Fruit fly (Drosophila melanogaster) whole organism, embryonic: ENCODE data around the gene CG9395.
A peak's percentile ranks its signal among the peaks of the same experiment; 100 is the strongest.

Experiments used
- Bdp1 ChIP-seq: fragments of 200-800 bp; sonication (Bioruptor generic); optimal IDR thresholded peaks from 3 replicates; lab custom pipeline; 2016; ENCODE audit warnings: missing biosample characterization, missing genetic modification characterization
- CG10462 ChIP-seq: fragments of 200-800 bp; sonication (Bioruptor generic); optimal IDR thresholded peaks from 2 replicates; lab custom pipeline; 2016; ENCODE audit warnings: missing biosample characterization, missing genetic modification characterization
- CG11695 ChIP-seq: fragments of 200-800 bp; sonication (Bioruptor generic); IDR thresholded peaks from 3 replicates; pipeline ENCODE4 v1.3.6; 2022; ENCODE audit warnings: missing biosample characterization, missing genetic modification characterization
- CG17612 ChIP-seq: fragments of 200-800 bp; sonication (Bioruptor generic); IDR thresholded peaks from 2 replicates; pipeline ENCODE4 v1.3.6; 2022; ENCODE audit warnings: missing biosample characterization, missing genetic modification characterization
- CG17829 ChIP-seq: fragments of 200-800 bp; optimal IDR thresholded peaks from 2 replicates; lab custom pipeline; 2019; ENCODE audit warnings: missing biosample characterization, mild to moderate bottlenecking, missing genetic modification characterization, moderate library complexity
- CG2202 ChIP-seq: fragments of 200-800 bp; sonication (Bioruptor generic); optimal IDR thresholded peaks from 2 replicates; lab custom pipeline; 2018; ENCODE audit warnings: missing biosample characterization, mild to moderate bottlenecking, missing genetic modification characterization
- CG31224 ChIP-seq: fragments of 200-800 bp; sonication (Bioruptor generic); IDR thresholded peaks from 2 replicates; pipeline ENCODE4 v1.3.6; 2022; ENCODE audit warnings: missing biosample characterization, missing genetic modification characterization
- CG31388 ChIP-seq: fragments of 200-800 bp; sonication (Bioruptor generic); optimal IDR thresholded peaks from 2 replicates; lab custom pipeline; 2016; ENCODE audit warnings: missing biosample characterization, missing genetic modification characterization
- CG33557 ChIP-seq: fragments of 200-800 bp; sonication (Bioruptor generic); optimal IDR thresholded peaks from 2 replicates; lab custom pipeline; 2019; ENCODE audit warnings: missing biosample characterization, mild to moderate bottlenecking, missing genetic modification characterization, moderate library complexity
- CG42726 ChIP-seq: fragments of 200-800 bp; sonication (Bioruptor generic); IDR thresholded peaks from 2 replicates; pipeline ENCODE4 v1.3.6; 2022; ENCODE audit warnings: missing biosample characterization, missing genetic modification characterization; ENCODE audit not compliant: partially characterized antibody
- CG6765 ChIP-seq: fragments of 200-800 bp; sonication (Bioruptor generic); optimal IDR thresholded peaks from 3 replicates; lab custom pipeline; 2017; ENCODE audit warnings: missing biosample characterization, mild to moderate bottlenecking, missing genetic modification characterization
- CG7271 ChIP-seq: fragments of 200-800 bp; sonication (Bioruptor generic); optimal IDR thresholded peaks from 2 replicates; lab custom pipeline; 2018; ENCODE audit warnings: missing biosample characterization, mild to moderate bottlenecking, missing genetic modification characterization, moderate library complexity
- CG9727 ChIP-seq: fragments of 200-800 bp; sonication (Bioruptor generic); optimal IDR thresholded peaks from 3 replicates; lab custom pipeline; 2017; ENCODE audit warnings: missing biosample characterization, mild to moderate bottlenecking, missing genetic modification characterization
- Chrac-16 ChIP-seq: fragments of 200-800 bp; sonication (Bioruptor generic); optimal IDR thresholded peaks from 3 replicates; lab custom pipeline; 2016; ENCODE audit warnings: missing biosample characterization, missing genetic modification characterization
- D ChIP-seq, 2 experiments: fragments of 200-800 bp in 1 of 2; fragments of >200 bp in 1 of 2; sonication (Bioruptor generic) in 1 of 2; optimal IDR thresholded peaks; 2 replicates in 1 of 2; 3 replicates in 1 of 2; lab custom pipeline; 2017; ENCODE audit warnings: mild to moderate bottlenecking in 1 of 2, missing biosample characterization in 1 of 2, missing genetic modification characterization in 1 of 2, missing genetic modification reagents in 1 of 2
- Dip2 ChIP-seq: fragments of 200-800 bp; sonication (Bioruptor generic); IDR thresholded peaks from 2 replicates; pipeline ENCODE4 v1.3.6; 2022; ENCODE audit warnings: missing biosample characterization, missing genetic modification characterization
- E2f1 ChIP-seq: fragments of 200-800 bp; sonication (Bioruptor generic); IDR thresholded peaks from 2 replicates; pipeline ENCODE4 v1.3.6; 2022; ENCODE audit warnings: missing biosample characterization, missing genetic modification characterization
- Gug ChIP-seq: fragments of 200-800 bp; sonication (Bioruptor generic); IDR thresholded peaks from 4 replicates; pipeline ENCODE4 v1.3.6; 2022; ENCODE audit warnings: missing biosample characterization, missing genetic modification characterization
- HLHmδ ChIP-seq: fragments of 200-800 bp; sonication (Bioruptor generic); optimal IDR thresholded peaks from 2 replicates; lab custom pipeline; 2018; ENCODE audit warnings: missing biosample characterization, mild to moderate bottlenecking, missing genetic modification characterization, moderate library complexity
- Hand ChIP-seq: fragments of 200-800 bp; sonication (Bioruptor generic); optimal IDR thresholded peaks from 2 replicates; lab custom pipeline; 2017; ENCODE audit warnings: mild to moderate bottlenecking, missing biosample characterization, missing genetic modification reagents, missing genetic modification characterization
- Lpt ChIP-seq: fragments of >200 bp; optimal IDR thresholded peaks from 2 replicates; lab custom pipeline; 2018; ENCODE audit warnings: missing biosample characterization, missing genetic modification characterization
- MESR4 ChIP-seq: fragments of 200-800 bp; sonication (Bioruptor generic); optimal IDR thresholded peaks from 2 replicates; lab custom pipeline; 2018; ENCODE audit warnings: missing biosample characterization, mild to moderate bottlenecking, missing genetic modification characterization, moderate library complexity
- Myb ChIP-seq: fragments of 200-800 bp; sonication (Bioruptor generic); optimal IDR thresholded peaks from 2 replicates; lab custom pipeline; 2016; ENCODE audit warnings: missing biosample characterization, missing genetic modification characterization
- NfI ChIP-seq: fragments of 200-800 bp; sonication (Bioruptor generic); optimal IDR thresholded peaks from 3 replicates; lab custom pipeline; 2018; ENCODE audit warnings: missing biosample characterization, mild to moderate bottlenecking, missing genetic modification characterization, moderate library complexity
- Ravus ChIP-seq: fragments of 200-800 bp; sonication (Bioruptor generic); IDR thresholded peaks from 2 replicates; pipeline ENCODE4 v1.3.6; 2022; ENCODE audit warnings: missing biosample characterization, missing genetic modification characterization
- Sox100B ChIP-seq: fragments of 200-800 bp; sonication (Bioruptor generic); optimal IDR thresholded peaks from 3 replicates; lab custom pipeline; 2018; ENCODE audit warnings: missing biosample characterization, mild to moderate bottlenecking, missing genetic modification characterization
- Ssrp ChIP-seq: fragments of 200-800 bp; sonication (Bioruptor generic); optimal IDR thresholded peaks from 2 replicates; lab custom pipeline; 2018; ENCODE audit warnings: missing biosample characterization, mild to moderate bottlenecking, missing genetic modification characterization, moderate library complexity
- TFAM ChIP-seq: fragments of 200-800 bp; sonication (Bioruptor generic); optimal IDR thresholded peaks from 2 replicates; lab custom pipeline; 2017; ENCODE audit warnings: missing biosample characterization, missing genetic modification characterization, inconsistent platforms
- Usf ChIP-seq: fragments of 200-800 bp; sonication (Bioruptor generic); optimal IDR thresholded peaks from 2 replicates; lab custom pipeline; 2017; ENCODE audit warnings: missing genotype, missing biosample characterization, missing genetic modification characterization
- Xrp1 ChIP-seq: fragments of 200-800 bp; sonication (Bioruptor generic); IDR thresholded peaks from 2 replicates; pipeline ENCODE4 v1.3.6; 2022; ENCODE audit warnings: missing biosample characterization, missing genetic modification characterization
- ara ChIP-seq: fragments of 200-800 bp; sonication (Bioruptor generic); IDR thresholded peaks from 2 replicates; pipeline ENCODE4 v1.3.6; 2022; ENCODE audit warnings: missing biosample characterization, missing genetic modification characterization
- bsh ChIP-seq, 2 experiments: fragments of 200-800 bp; sonication (Bioruptor generic); optimal IDR thresholded peaks; 2 replicates each; lab custom pipeline; 2017 to 2018; ENCODE audit warnings: mild to moderate bottlenecking in 2 of 2, missing biosample characterization in 2 of 2, missing genetic modification characterization in 2 of 2, moderate library complexity in 1 of 2
- cg ChIP-seq: fragments of 200-800 bp; sonication (Bioruptor generic); optimal IDR thresholded peaks from 3 replicates; lab custom pipeline; 2019; ENCODE audit warnings: missing biosample characterization, mild to moderate bottlenecking, missing genetic modification characterization, moderate library complexity
- chm ChIP-seq: fragments of 200-800 bp; sonication (Bioruptor generic); IDR thresholded peaks from 2 replicates; pipeline ENCODE4 v1.3.6; 2022; ENCODE audit warnings: missing biosample characterization, missing genetic modification characterization
- crp ChIP-seq, 2 experiments: fragments of 200-800 bp; sonication (Bioruptor generic); optimal IDR thresholded peaks; 2 replicates in 1 of 2; 3 replicates in 1 of 2; lab custom pipeline; 2017; ENCODE audit warnings: missing biosample characterization in 2 of 2, missing genetic modification characterization in 2 of 2, mild to moderate bottlenecking in 1 of 2, moderate library complexity in 1 of 2
- dm ChIP-seq: fragments of 200-800 bp; sonication (Bioruptor generic); optimal IDR thresholded peaks from 3 replicates; lab custom pipeline; 2016; ENCODE audit warnings: missing biosample characterization, missing genetic modification characterization
- fd3F ChIP-seq: fragments of 200-800 bp; sonication (Bioruptor generic); optimal IDR thresholded peaks from 2 replicates; lab custom pipeline; 2018; ENCODE audit warnings: missing biosample characterization, mild to moderate bottlenecking, missing genetic modification characterization, moderate library complexity
- gt ChIP-seq: fragments of 200-800 bp; sonication (Bioruptor generic); IDR thresholded peaks from 2 replicates; pipeline ENCODE4 v1.3.6; 2022; ENCODE audit warnings: missing biosample characterization, missing genetic modification characterization
- hth ChIP-seq: fragments of >200 bp; optimal IDR thresholded peaks from 2 replicates; lab custom pipeline; 2017; ENCODE audit warnings: inconsistent platforms
- klu ChIP-seq: fragments of 200-800 bp; sonication (Bioruptor generic); IDR thresholded peaks from 2 replicates; pipeline ENCODE4 v1.3.6; 2022; ENCODE audit warnings: missing biosample characterization, missing genetic modification characterization
- lbe ChIP-seq: fragments of 200-800 bp; sonication (Bioruptor generic); optimal IDR thresholded peaks from 2 replicates; lab custom pipeline; 2016; ENCODE audit warnings: missing biosample characterization, mild to moderate bottlenecking, missing genetic modification characterization
- lov ChIP-seq, 2 experiments: fragments of 200-800 bp in 1 of 2; fragments of >200 bp in 1 of 2; sonication (Bioruptor generic) in 1 of 2; IDR thresholded peaks in 1 of 2; optimal IDR thresholded peaks in 1 of 2; 2 replicates in 1 of 2; 3 replicates in 1 of 2; pipeline versions ENCODE4 v1.3.6 to Lab custom; 2017 to 2022; ENCODE audit warnings: missing biosample characterization in 1 of 2, missing genetic modification characterization in 1 of 2
- psq ChIP-seq: fragments of 200-800 bp; sonication (Bioruptor generic); optimal IDR thresholded peaks from 2 replicates; lab custom pipeline; 2017; ENCODE audit warnings: missing biosample characterization, missing genetic modification characterization
- repo ChIP-seq: fragments of 200-800 bp; sonication (Bioruptor generic); optimal IDR thresholded peaks from 2 replicates; lab custom pipeline; 2016; ENCODE audit warnings: missing biosample characterization, missing genetic modification characterization
- salm ChIP-seq: fragments of 200-800 bp; sonication (Bioruptor generic); optimal IDR thresholded peaks from 2 replicates; lab custom pipeline; 2018; ENCODE audit warnings: missing biosample characterization, mild to moderate bottlenecking, missing genetic modification characterization
- toy ChIP-seq: fragments of 200-800 bp; sonication (Bioruptor generic); IDR thresholded peaks from 2 replicates; pipeline ENCODE4 v1.3.6; 2022; ENCODE audit warnings: missing biosample characterization, missing genetic modification characterization
- ttk ChIP-seq: fragments of 200-800 bp; sonication (Bioruptor generic); IDR thresholded peaks from 2 replicates; pipeline ENCODE4 v2.1.2; 2022; ENCODE audit warnings: missing biosample characterization, missing genetic modification characterization
- wdn ChIP-seq: fragments of 200-800 bp; sonication (Bioruptor generic); IDR thresholded peaks from 2 replicates; pipeline ENCODE4 v1.3.6; 2022; ENCODE audit warnings: missing biosample characterization, missing genetic modification characterization
- wek ChIP-seq: fragments of 200-800 bp; sonication (Bioruptor generic); optimal IDR thresholded peaks from 3 replicates; lab custom pipeline; 2018; ENCODE audit warnings: missing biosample characterization, mild to moderate bottlenecking, missing genetic modification characterization, moderate library complexity
- wor ChIP-seq: fragments of 200-800 bp; sonication (Bioruptor generic); IDR thresholded peaks from 2 replicates; pipeline ENCODE4 v1.3.6; 2022; ENCODE audit warnings: missing biosample characterization, missing genetic modification characterization

Gene CG9395

dm6 chr2L:13394903-13395302 is 40.0 kb upstream of the CG9395 start, which contains the start of gene RpL24 (continued):
- TF ChIP-seq Myb (GFP tag; lab: Kevin White, UChicago) (peak; percentile 54), wor (GFP tag; lab: Robert Waterston, UW) (peak; percentile 18; the same call in 1 of the 2 replicates), Ssrp (peak; percentile 27), CG33557 (GFP tag; lab: Kevin White, UChicago) (peak; percentile 83), TFAM (GFP tag; lab: Kevin White, UChicago) (peak; percentile 86), ttk (GFP tag; lab: Robert Waterston, UW) (peak; percentile 81), CG6765 (GFP tag; lab: Kevin White, UChicago) (peak; percentile 99), chm (GFP tag; lab: Robert Waterston, UW) (peak; percentile 97), CG10462 (peak; percentile 57), CG2202 (tag; lab: Kevin White, UChicago) (peak; percentile 89), cg (GFP tag; lab: Kevin White, UChicago) (no peak), CG11695 (peak; percentile 81), Xrp1 (GFP tag; lab: Robert Waterston, UW) (peak; percentile 22), CG7271 (peak; percentile 98), Ravus (GFP tag; lab: Robert Waterston, UW) (peak; percentile 40; the same call in 1 of the 2 replicates), ara (peak; percentile 71; the same call in 1 of the 2 replicates), CG17829 (tag; lab: Kevin White, UChicago) (peak; percentile 82), D (optimal IDR thresholded peaks at IDR 0.05; lab: Kevin White, UChicago) (no peak), D (GFP tag; optimal IDR thresholded peaks at IDR 0.05; lab: Kevin White, UChicago) (peak; percentile 86), CG31388 (GFP tag; lab: Kevin White, UChicago) (peak; percentile 39), Chrac-16 (GFP tag; lab: Kevin White, UChicago) (peak; percentile 71), Sox100B (peak; percentile 88), MESR4 (GFP tag; lab: Kevin White, UChicago) (peak; percentile 100), lbe (peak; percentile 92), Hand (GFP tag; lab: Kevin White, UChicago) (peak; percentile 88), salm (tag; lab: Kevin White, UChicago) (peak; percentile 84), CG9727 (GFP tag; lab: Kevin White, UChicago) (peak; percentile 95), Bdp1 (GFP tag; lab: Kevin White, UChicago) (peak; percentile 83), bsh (GFP tag; optimal IDR thresholded peaks at IDR 0.05; lab: Kevin White, UChicago) (peak; percentile 74 to 84), Dip2 (GFP tag; lab: Robert Waterston, UW) (no peak), psq (GFP tag; lab: Kevin White, UChicago) (peak; percentile 83), HLHmδ (GFP tag; lab: Kevin White, UChicago) (peak; percentile 94), E2f1 (GFP tag; lab: Robert Waterston, UW) (peak; percentile 74), CG31224 (GFP tag; lab: Robert Waterston, UW) (peak; percentile 76), fd3F (peak; percentile 79), gt (GFP tag; lab: Robert Waterston, UW) (no peak), dm (GFP tag; lab: Kevin White, UChicago) (peak; percentile 99), klu (GFP tag; lab: Robert Waterston, UW) (peak; percentile 22; the same call in 1 of the 2 replicates), NfI (peak; percentile 96), repo (GFP tag; lab: Kevin White, UChicago) (peak; percentile 89), wdn (GFP tag; lab: Robert Waterston, UW) (peak; percentile 83), Gug (peak; percentile 27; the same call in 2 of the 4 replicates), wek (GFP tag; lab: Kevin White, UChicago) (peak; percentile 98), toy (GFP tag; lab: Robert Waterston, UW) (peak; percentile 71; the same call in 1 of the 2 replicates), crp (GFP tag; optimal IDR thresholded peaks at IDR 0.05; lab: Kevin White, UChicago) (peak in 1 of 2 experiments; percentile 63), Lpt (GFP tag; lab: Kevin White, UChicago) (no peak), hth (lab: Kevin White, UChicago) (no peak), CG17612 (GFP tag; lab: Robert Waterston, UW) (peak; percentile 71; the same call in 1 of the 2 replicates), lov (optimal IDR thresholded peaks at IDR 0.05; lab: Kevin White, UChicago) (no peak), lov (GFP tag; IDR thresholded peaks at IDR 0.05; lab: Robert Waterston, UW) (peak; percentile 98), Usf (GFP tag; lab: Kevin White, UChicago) (peak; percentile 80), CG42726 (peak; percentile 45; the same call in 1 of the 2 replicates)
